Fruit fly (Drosophila melanogaster) Kc167 (cell line): Measurements from ENCODE around the gene CG17816.

ENCODE experiments used
- Myc ChIP-seq: fragments of >200 bp; optimal IDR thresholded peaks from 2 replicates; lab custom pipeline; 2017; ENCODE audit warnings: missing external identifiers
- Sin3A ChIP-seq: fragments of >200 bp; optimal IDR thresholded peaks from 2 replicates; lab custom pipeline; 2018; ENCODE audit warnings: missing external identifiers
- h ChIP-seq: fragments of >200 bp; optimal IDR thresholded peaks from 3 replicates; lab custom pipeline; 2018; ENCODE audit warnings: missing external identifiers
- insv ChIP-seq: fragments of >200 bp; optimal IDR thresholded peaks from 3 replicates; lab custom pipeline; 2018; ENCODE audit warnings: missing external identifiers
- psq ChIP-seq: fragments of >200 bp; optimal IDR thresholded peaks from 2 replicates; lab custom pipeline; 2017; ENCODE audit warnings: missing external identifiers

- no peak for TF ChIP-seq psq (lab: Kevin White, UChicago)
- TF ChIP-seq insv (lab: Kevin White, UChicago) = no peak
- no peak for TF ChIP-seq h (lab: Kevin White, UChicago)
- no peak for TF ChIP-seq Myc
- no peak for TF ChIP-seq Sin3A (lab: Kevin White, UChicago)
Observed at dm6 chr3R:7886859-7887190, 292 bp upstream of the CG17816 start, which contains the start of gene ArgRS-m.
